Fruit fly (Drosophila melanogaster): ENCODE results near the gene Ptth.

dm6 chr2L:559770-560567, 16.7 kb downstream of the Ptth start, which contains the start of gene rempA:
- TF ChIP-seq pan (optimal IDR thresholded peaks at IDR 0.05) (no peak), Sp1 (GFP tag; optimal IDR thresholded peaks at IDR 0.05) (no peak), lola (GFP tag; optimal IDR thresholded peaks at IDR 0.05) (no peak), Dfd (GFP tag; optimal IDR thresholded peaks at IDR 0.05) (no peak), Hnf4 (GFP tag; optimal IDR thresholded peaks at IDR 0.05) (no peak), HLH106 (tag; optimal IDR thresholded peaks at IDR 0.05) (no peak), woc (GFP tag; optimal IDR thresholded peaks at IDR 0.05) (no peak), CG9705 (GFP tag; optimal IDR thresholded peaks at IDR 0.05) (no peak), dsf (GFP tag; optimal IDR thresholded peaks at IDR 0.05; ENCODE audit: borderline replicate concordance) (no peak)
